Fruit fly (Drosophila melanogaster): ENCODE measurements around the gene CG42633.

The CG42633 gene

DNA sequence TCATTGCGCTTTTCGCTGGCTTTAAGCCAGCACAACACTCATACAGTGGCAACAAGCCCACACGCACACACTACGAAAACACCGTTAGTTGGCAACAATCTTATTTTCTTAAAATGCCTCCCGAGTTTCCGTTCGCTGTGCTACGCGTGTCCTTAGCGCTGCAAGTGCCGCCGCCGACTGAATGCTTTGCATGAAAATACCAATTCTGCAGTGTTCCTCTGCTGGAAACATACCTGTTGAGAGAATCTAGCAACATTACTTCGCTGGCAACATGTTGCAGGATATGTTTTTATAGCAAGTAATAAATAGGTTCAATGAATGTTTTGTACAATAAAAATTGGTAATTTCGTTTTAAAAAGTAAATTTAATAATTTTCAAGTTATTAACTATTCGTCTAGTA is 31.0 kb downstream of the CG42633 start, which contains the start of gene TkR86C:
Gene TkR86C (minus strand): TSS at position 168 of the 400 bp plus-strand sequence.
- no peak for TF ChIP-seq CG4496 (GFP tag; IDR thresholded peaks at IDR 0.05)

DNA sequence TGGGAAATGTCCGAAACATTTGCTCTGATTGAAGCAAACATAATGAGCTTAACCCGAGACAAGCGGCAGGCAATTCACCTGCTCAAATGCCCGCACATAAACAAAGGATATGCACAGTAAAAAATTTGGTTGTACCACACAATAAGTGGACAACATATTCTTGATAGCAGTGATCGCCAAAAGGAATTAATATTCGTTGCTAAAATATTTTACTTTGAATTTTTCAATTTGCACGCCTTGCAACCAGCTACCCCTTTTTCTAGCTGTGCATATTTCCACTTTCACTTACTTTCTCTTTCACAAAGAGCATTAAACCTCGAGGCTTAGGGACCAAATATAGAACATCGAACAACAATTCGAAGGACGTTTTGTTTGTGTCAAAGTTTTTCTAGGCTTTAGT is 34.4 kb downstream of the CG42633 start:
- TF ChIP-seq Pif1B (GFP tag; optimal IDR thresholded peaks at IDR 0.05) (no peak), fd96Ca (GFP tag; IDR thresholded peaks at IDR 0.05) (0 out of 3 replicates have a peak, but pooled peaks have one; percentile 19)

DNA sequence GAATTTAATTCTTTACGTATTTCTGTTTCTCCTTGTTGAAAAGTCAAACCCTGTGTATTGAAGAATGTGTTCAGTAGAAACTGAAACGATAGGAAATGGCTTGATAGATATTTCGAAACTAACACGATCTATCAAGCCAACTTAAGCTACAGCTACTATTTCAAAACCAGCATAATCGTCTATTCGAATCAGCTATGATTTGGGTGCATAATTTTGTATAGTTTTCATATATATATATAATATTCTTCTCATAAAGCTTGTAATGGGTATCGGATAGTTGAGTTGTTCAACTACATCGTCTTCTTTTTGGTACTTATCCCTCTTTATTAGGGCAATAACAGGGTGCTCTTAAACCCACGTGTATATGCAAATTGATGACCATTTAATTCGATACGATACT is 46.2 kb downstream of the CG42633 start, which contains the start of gene tomboy20:
Gene tomboy20 (minus strand): TSS at position 101 of the 400 bp plus-strand sequence.
- TF ChIP-seq CG9948 (tag; optimal IDR thresholded peaks at IDR 0.05), result no peak
- no peak for TF ChIP-seq Snoo (tag; optimal IDR thresholded peaks at IDR 0.05)
- no peak for TF ChIP-seq CG15710 (tag; optimal IDR thresholded peaks at IDR 0.05)
- no peak for TF ChIP-seq CG34367 (tag; optimal IDR thresholded peaks at IDR 0.05)
- no peak for TF ChIP-seq CG17806 (tag; optimal IDR thresholded peaks at IDR 0.05)
- TF ChIP-seq EcR (GFP tag; optimal IDR thresholded peaks at IDR 0.05), result no peak
- TF ChIP-seq CG8301 (tag; optimal IDR thresholded peaks at IDR 0.05), result no peak
- no peak for TF ChIP-seq rn (GFP tag; IDR thresholded peaks at IDR 0.05)
- TF ChIP-seq CG13204 (GFP tag; optimal IDR thresholded peaks at IDR 0.05), result no peak
- no peak for TF ChIP-seq D1 (tag; optimal IDR thresholded peaks at IDR 0.05)
- no peak for TF ChIP-seq CG32121 (GFP tag; IDR thresholded peaks at IDR 0.05)
- no peak for TF ChIP-seq CG14655 (GFP tag; optimal IDR thresholded peaks at IDR 0.05)
- no peak for TF ChIP-seq Ets98B (GFP tag; IDR thresholded peaks at IDR 0.05)
- no peak for TF ChIP-seq CG10348 (GFP tag; IDR thresholded peaks at IDR 0.05)
- no peak for TF ChIP-seq CG8159 (tag; optimal IDR thresholded peaks at IDR 0.05)
- no peak for TF ChIP-seq Pif1B (GFP tag; optimal IDR thresholded peaks at IDR 0.05)
- TF ChIP-seq Pif1A (GFP tag; optimal IDR thresholded peaks at IDR 0.05), result no peak
- TF ChIP-seq CG4496 (GFP tag; IDR thresholded peaks at IDR 0.05), result no peak
- TF ChIP-seq gl (tag; optimal IDR thresholded peaks at IDR 0.05), result no peak
- TF ChIP-seq CG12605 (GFP tag; IDR thresholded peaks at IDR 0.05), result no peak
